Worm (Caenorhabditis elegans): ENCODE measurements around the gene nol-56.

nol-56 gene

DNA sequence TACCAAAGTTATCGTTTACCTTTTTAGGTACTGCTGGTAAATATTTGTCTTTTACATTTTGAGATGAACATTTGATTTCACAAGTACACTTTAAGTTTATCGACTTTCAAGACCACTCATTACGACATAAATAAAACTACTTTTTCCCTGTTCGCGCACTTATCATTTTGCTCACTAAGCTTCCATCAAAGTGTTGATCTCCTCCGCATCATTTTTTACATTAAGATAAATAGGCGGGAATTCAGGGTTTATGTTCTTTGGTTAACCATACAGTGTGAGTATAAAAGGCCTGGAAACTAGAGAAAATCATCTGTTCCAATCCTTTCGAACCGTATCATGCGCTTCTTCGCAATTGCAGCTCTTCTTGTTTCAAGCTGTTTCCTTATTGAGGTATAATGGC, 29.4 kb upstream of the nol-56 start, which contains the start of gene pqn-2:
Gene pqn-2 (plus strand): TSS at position 301 of the 400 bp plus-strand sequence.
- TF ChIP-seq lin-11 (tag; optimal IDR thresholded peaks at IDR 0.05) (no peak), ceh-24 (tag; optimal IDR thresholded peaks at IDR 0.05) (no peak), npax-4 (tag; optimal IDR thresholded peaks at IDR 0.05) (no peak), dmd-4 (tag; optimal IDR thresholded peaks at IDR 0.05; ENCODE audit: borderline replicate concordance) (no peak), C08G9.2 (tag; optimal IDR thresholded peaks at IDR 0.05) (no peak), syd-9 (tag; optimal IDR thresholded peaks at IDR 0.05) (no peak), unc-42 (tag; optimal IDR thresholded peaks at IDR 0.05) (no peak), pat-9 (tag; optimal IDR thresholded peaks at IDR 0.05) (no peak), F13H6.1 (tag; optimal IDR thresholded peaks at IDR 0.05) (no peak), ceh-22 (tag; optimal IDR thresholded peaks at IDR 0.05) (no peak), lim-6 (tag; optimal IDR thresholded peaks at IDR 0.05) (no peak), pag-3 (tag; optimal IDR thresholded peaks at IDR 0.05; ENCODE audit: borderline replicate concordance) (no peak), eyg-1 (tag; optimal IDR thresholded peaks at IDR 0.05) (no peak), unc-55 (GFP tag; optimal IDR thresholded peaks at IDR 0.05) (no peak), ceh-30 (tag; optimal IDR thresholded peaks at IDR 0.05) (no peak), pqm-1 (tag; optimal IDR thresholded peaks at IDR 0.05) (no peak), ceh-2 (tag; optimal IDR thresholded peaks at IDR 0.05) (no peak), pha-2 (tag; optimal IDR thresholded peaks at IDR 0.05) (no peak), hlh-30 (tag; optimal IDR thresholded peaks at IDR 0.05; ENCODE audit: insufficient read depth) (no peak)

ce11 chrV:10381726-10382125, 28.9 kb upstream of the nol-56 start, which contains the start of gene abu-1:
TSS of gene abu-1 (minus strand) at chrV:10381826.
- TF ChIP-seq ets-4 (tag; optimal IDR thresholded peaks at IDR 0.05), result no peak
- no peak for TF ChIP-seq C08G9.2 (tag; optimal IDR thresholded peaks at IDR 0.05)
- TF ChIP-seq F13H6.1 (tag; optimal IDR thresholded peaks at IDR 0.05), result no peak
- no peak for TF ChIP-seq ceh-31 (tag; optimal IDR thresholded peaks at IDR 0.05)
- TF ChIP-seq pag-3 (tag; optimal IDR thresholded peaks at IDR 0.05; ENCODE audit: borderline replicate concordance), result no peak
- no peak for TF ChIP-seq hlh-13 (GFP tag; optimal IDR thresholded peaks at IDR 0.05)
- no peak for TF ChIP-seq ceh-14 (tag; optimal IDR thresholded peaks at IDR 0.05)
- TF ChIP-seq ttx-3 (tag; optimal IDR thresholded peaks at IDR 0.05), result no peak
- no peak for TF ChIP-seq unc-55 (GFP tag; optimal IDR thresholded peaks at IDR 0.05)

DNA sequence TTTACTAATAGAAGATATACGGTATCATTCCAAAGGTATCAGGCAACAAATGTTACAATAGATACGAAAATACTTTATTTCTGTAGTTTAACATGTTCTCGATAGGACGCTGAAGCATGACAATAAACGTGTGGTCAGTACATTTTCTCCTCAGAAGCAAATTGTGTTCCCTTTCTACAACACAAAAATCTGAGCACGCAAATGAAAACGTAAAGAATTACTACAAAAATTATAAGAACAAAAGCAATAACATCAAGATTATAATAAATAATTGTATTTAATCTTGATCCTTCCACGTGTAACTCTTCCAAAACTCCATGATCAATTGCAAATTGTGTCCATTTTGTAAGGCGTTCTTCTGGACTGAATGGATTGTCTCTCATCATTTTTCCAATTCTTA, 27.0 kb upstream of the nol-56 start:
- TF ChIP-seq mec-3 (tag; optimal IDR thresholded peaks at IDR 0.05; ENCODE audit: borderline replicate concordance) (no peak), hlh-6 (tag; optimal IDR thresholded peaks at IDR 0.05) (no peak), ceh-14 (tag; optimal IDR thresholded peaks at IDR 0.05) (no peak), odd-2 (tag; optimal IDR thresholded peaks at IDR 0.05) (no peak), ahr-1 (tag; optimal IDR thresholded peaks at IDR 0.05) (no peak), nhr-11 (tag; optimal IDR thresholded peaks at IDR 0.05) (no peak), fkh-6 (tag; optimal IDR thresholded peaks at IDR 0.05) (no peak), K02D7.2 (tag; optimal IDR thresholded peaks at IDR 0.05) (no peak), tbx-2 (tag; optimal IDR thresholded peaks at IDR 0.05) (no peak), ceh-18 (tag; optimal IDR thresholded peaks at IDR 0.05) (no peak), ceh-22 (tag; optimal IDR thresholded peaks at IDR 0.05) (no peak), pros-1 (tag; optimal IDR thresholded peaks at IDR 0.05) (no peak), sox-2 (GFP tag; IDR thresholded peaks at IDR 0.05) (no peak), ets-4 (tag; optimal IDR thresholded peaks at IDR 0.05) (no peak), ceh-6 (GFP tag; optimal IDR thresholded peaks at IDR 0.05) (no peak), C38D4.7 (GFP tag; optimal IDR thresholded peaks at IDR 0.05) (no peak), nfya-1 (tag; optimal IDR thresholded peaks at IDR 0.05) (no peak)

DNA sequence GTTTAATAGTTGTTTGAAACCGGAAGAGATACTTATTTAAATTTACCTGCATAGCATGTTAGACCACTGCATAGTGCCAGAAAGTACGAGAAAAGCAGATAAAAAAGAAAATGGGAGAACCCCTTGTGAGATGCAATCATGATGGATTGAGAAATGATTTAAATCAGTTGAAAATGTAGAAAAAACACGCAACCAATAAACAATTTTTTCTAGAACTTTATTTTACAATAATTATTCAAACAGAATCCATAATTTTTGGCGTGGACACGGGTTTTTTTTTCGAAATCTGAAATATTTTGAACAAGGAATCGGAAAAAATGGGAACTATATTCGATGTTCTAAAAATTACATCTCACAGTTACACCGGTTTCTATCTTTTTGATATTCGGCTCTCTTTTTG, 26.5 kb upstream of the nol-56 start, which contains the start of gene AC3.12:
Gene AC3.12 (minus strand): TSS at position 101 of the 400 bp plus-strand sequence.
- TF ChIP-seq sox-4 (tag; optimal IDR thresholded peaks at IDR 0.05), result no peak
- TF ChIP-seq ceh-22 (tag; optimal IDR thresholded peaks at IDR 0.05), result no peak
- TF ChIP-seq hlh-6 (tag; optimal IDR thresholded peaks at IDR 0.05), result no peak
- TF ChIP-seq ttx-3 (tag; optimal IDR thresholded peaks at IDR 0.05), result no peak
